Worm (Caenorhabditis elegans) whole organism, L1 larva: ENCODE results near the gene atg-18.

Source experiments
- blmp-1 ChIP-seq: fragments of 150-350 bp; optimal IDR thresholded peaks from 2 replicates; lab custom pipeline; 2014; ENCODE audit warnings: missing biosample characterization, missing genetic modification characterization
- ceh-63 ChIP-seq: fragments of 200-800 bp; sonication (Bioruptor generic); optimal IDR thresholded peaks from 2 replicates; lab custom pipeline; 2018; ENCODE audit warnings: mild to moderate bottlenecking, missing genetic modification characterization, missing compliant biosample characterization
- ceh-90 ChIP-seq: sonication (generic microtip); optimal IDR thresholded peaks from 2 replicates; lab custom pipeline; 2016; ENCODE audit warnings: missing genetic modification characterization, missing compliant biosample characterization
- dpl-1 ChIP-seq, 3 experiments: fragments of 150-350 bp in 2 of 3; sonication (generic microtip) in 1 of 3; optimal IDR thresholded peaks; 2 replicates each; lab custom pipeline; 2014 to 2017; ENCODE audit warnings: missing biosample characterization in 3 of 3, missing genetic modification characterization in 3 of 3, missing genetic modification reagents in 3 of 3
- efl-1 ChIP-seq, 4 experiments: fragments of 150-350 bp; optimal IDR thresholded peaks in 3 of 4; peaks in 1 of 4; 1 replicate in 1 of 4; 2 replicates in 3 of 4; lab custom pipeline; 2014; ENCODE audit warnings: missing biosample characterization in 2 of 4, missing genetic modification characterization in 2 of 4, missing genetic modification reagents in 2 of 4
- elt-2 ChIP-seq: sonication (generic microtip); optimal IDR thresholded peaks from 2 replicates; lab custom pipeline; 2016; ENCODE audit warnings: missing genetic modification characterization, mild to moderate bottlenecking, inconsistent platforms, missing compliant biosample characterization, missing genetic modification reagents
- fkh-10 ChIP-seq: sonication (generic microtip); optimal IDR thresholded peaks from 2 replicates; lab custom pipeline; 2017; ENCODE audit warnings: missing biosample characterization, missing genetic modification reagents, missing genetic modification characterization
- fkh-8 ChIP-seq: sonication (generic microtip); optimal IDR thresholded peaks from 2 replicates; lab custom pipeline; 2016; ENCODE audit warnings: mild to moderate bottlenecking, missing genetic modification characterization, missing compliant biosample characterization
- fos-1 ChIP-seq: fragments of 150-350 bp; optimal IDR thresholded peaks from 2 replicates; lab custom pipeline; 2014; ENCODE audit warnings: missing biosample characterization, missing genetic modification characterization
- grh-1 ChIP-seq: fragments of 200-800 bp; sonication (Bioruptor generic); IDR thresholded peaks from 2 replicates; pipeline ENCODE4 v1.3.6; 2022; ENCODE audit warnings: missing genetic modification reagents, missing genetic modification characterization, missing compliant biosample characterization
- hlh-17 ChIP-seq: fragments of 200-800 bp; sonication (Bioruptor generic); optimal IDR thresholded peaks from 2 replicates; lab custom pipeline; 2018; ENCODE audit warnings: missing genetic modification characterization, mild to moderate bottlenecking, missing compliant biosample characterization, moderate library complexity, borderline replicate concordance
- lin-14 ChIP-seq: fragments of 200-800 bp; sonication (Bioruptor generic); optimal IDR thresholded peaks from 2 replicates; lab custom pipeline; 2018; ENCODE audit warnings: mild to moderate bottlenecking, missing genetic modification characterization, moderate library complexity, missing compliant biosample characterization
- lin-39 ChIP-seq: fragments of 150-350 bp; optimal IDR thresholded peaks from 2 replicates; lab custom pipeline; 2014; ENCODE audit warnings: missing biosample characterization, missing genetic modification reagents, missing genetic modification characterization
- lir-3 ChIP-seq: sonication (generic microtip); optimal IDR thresholded peaks from 2 replicates; lab custom pipeline; 2016; ENCODE audit warnings: mild to moderate bottlenecking, missing genetic modification characterization, moderate library complexity, missing compliant biosample characterization; ENCODE audit not compliant: poor library complexity
- lsy-2 ChIP-seq, 2 experiments: fragments of 150-350 bp; optimal IDR thresholded peaks; 2 replicates each; lab custom pipeline; 2014; ENCODE audit warnings: missing biosample characterization in 2 of 2, missing genetic modification characterization in 2 of 2
- mab-9 ChIP-seq: fragments of 200-800 bp; sonication (Bioruptor generic); IDR thresholded peaks from 2 replicates; pipeline ENCODE4 v1.3.6; 2022; ENCODE audit warnings: missing genetic modification reagents, missing genetic modification characterization, missing compliant biosample characterization
- nhr-12 ChIP-seq: sonication (generic microtip); optimal IDR thresholded peaks from 2 replicates; lab custom pipeline; 2017; ENCODE audit warnings: missing biosample characterization, missing genetic modification characterization
- nhr-19 ChIP-seq: fragments of 200-800 bp; sonication (Bioruptor generic); conservative IDR thresholded peaks from 2 replicates; pipeline ENCODE4 v1.3.6; 2022; ENCODE audit warnings: missing genetic modification characterization, missing compliant biosample characterization
- nhr-20 ChIP-seq: sonication (generic microtip); optimal IDR thresholded peaks from 2 replicates; lab custom pipeline; 2016; ENCODE audit warnings: mild to moderate bottlenecking, missing genetic modification characterization, missing compliant biosample characterization
- nhr-28 ChIP-seq: fragments of 150-350 bp; optimal IDR thresholded peaks from 2 replicates; lab custom pipeline; 2014; ENCODE audit warnings: missing biosample characterization, missing genetic modification characterization
- nhr-71 ChIP-seq: sonication (generic microtip); optimal IDR thresholded peaks from 2 replicates; lab custom pipeline; 2016; ENCODE audit warnings: mild to moderate bottlenecking, missing genetic modification characterization, moderate library complexity, missing compliant biosample characterization
- nhr-84 ChIP-seq: sonication (generic microtip); optimal IDR thresholded peaks from 2 replicates; lab custom pipeline; 2017; ENCODE audit warnings: missing biosample characterization, missing genetic modification characterization
- sptf-1 ChIP-seq: fragments of 150-350 bp; optimal IDR thresholded peaks from 2 replicates; lab custom pipeline; 2014; ENCODE audit warnings: missing biosample characterization, missing genetic modification characterization
- tlp-1 ChIP-seq: fragments of 150-350 bp; optimal IDR thresholded peaks from 2 replicates; lab custom pipeline; 2014; ENCODE audit warnings: missing biosample characterization, missing genetic modification characterization
- unc-62 ChIP-seq: fragments of 150-350 bp; optimal IDR thresholded peaks from 2 replicates; lab custom pipeline; 2014; ENCODE audit warnings: missing biosample characterization, missing genetic modification reagents, missing genetic modification characterization

The atg-18 gene

ce11 chrV:8648251-8648650 is 17.1 kb upstream of the atg-18 start (continued):
- peak in 1 of 2 experiments; percentile 16 for TF ChIP-seq lsy-2 (tag; optimal IDR thresholded peaks at IDR 0.05; lab: Kevin White, UChicago)
- peak; percentile 94 for TF ChIP-seq elt-2 (tag; lab: Kevin White, UChicago)
- peak; percentile 34 for TF ChIP-seq lin-14 (GFP tag; lab: Kevin White, UChicago)
- peak; percentile 12 for TF ChIP-seq nhr-20

- peak; percentile 22 for TF ChIP-seq elt-2 (tag; lab: Kevin White, UChicago)
- TF ChIP-seq fos-1 (tag; lab: Kevin White, UChicago), result no peak
These were observed 12.0 kb upstream of the atg-18 start, which contains the start of gene asp-13 for ce11 chrV:8643093-8643492. TSS of gene asp-13 (minus strand) at chrV:8643193.

- TF ChIP-seq fkh-10 (GFP tag; lab: Kevin White, UChicago) (no peak), efl-1 (optimal IDR thresholded peaks at IDR 0.05; lab: Kevin White, UChicago) (no peak), efl-1 (GFP tag; optimal IDR thresholded peaks at IDR 0.05 in 1 of 2; lab: Kevin White, UChicago) (peak in 1 of 2 experiments; percentile 85)
These were observed 10.1 kb upstream of the atg-18 start, which contains the start of gene F28A12.3 for ce11 chrV:8641266-8641665. TSS of gene F28A12.3 (minus strand) at chrV:8641366.

ce11 chrV:8637666-8638271 is 6.6 kb upstream of the atg-18 start, which contains the start of the genes F28A12.10 and acd-4:
TSS of gene F28A12.10 (minus strand) at chrV:8637766.
TSS of gene acd-4 (plus strand) at chrV:8638221.
- TF ChIP-seq nhr-19 (GFP tag; lab: Robert Waterston, UW), result no peak
- TF ChIP-seq ceh-90 (tag; lab: Kevin White, UChicago), result no peak
- TF ChIP-seq tlp-1 (tag; lab: Kevin White, UChicago), result no peak
- no peak for TF ChIP-seq lin-39 (tag; lab: Kevin White, UChicago)
- TF ChIP-seq nhr-71 (tag; lab: Kevin White, UChicago), result no peak
- TF ChIP-seq lin-14 (GFP tag; lab: Kevin White, UChicago), result no peak
- TF ChIP-seq mab-9 (GFP tag; lab: Robert Waterston, UW), result no peak
- no peak for TF ChIP-seq lir-3 (tag; lab: Kevin White, UChicago)
- no peak for TF ChIP-seq dpl-1 (GFP tag; optimal IDR thresholded peaks at IDR 0.05; lab: Kevin White, UChicago)
- no peak for TF ChIP-seq grh-1 (GFP tag; lab: Robert Waterston, UW)
- no peak for TF ChIP-seq blmp-1 (tag; lab: Kevin White, UChicago)

ce11 chrV:8636907-8637306 is 5.8 kb upstream of the atg-18 start, which contains the start of gene grl-12:
TSS of gene grl-12 (minus strand) at chrV:8637007.
- TF ChIP-seq lin-14 (GFP tag; lab: Kevin White, UChicago) (no peak), nhr-84 (tag; lab: Kevin White, UChicago) (no peak), dpl-1 (GFP tag; optimal IDR thresholded peaks at IDR 0.05; lab: Kevin White, UChicago) (no peak), hlh-17 (no peak), sptf-1 (tag; lab: Kevin White, UChicago) (no peak), unc-62 (GFP tag; lab: Kevin White, UChicago) (no peak)

ce11 chrV:8635575-8635974 is 4.4 kb upstream of the atg-18 start, which contains the start of gene oac-29:
TSS of gene oac-29 (minus strand) at chrV:8635675.
- no peak for TF ChIP-seq fkh-8 (tag; lab: Kevin White, UChicago)
- no peak for TF ChIP-seq lin-39 (tag; lab: Kevin White, UChicago)
- TF ChIP-seq unc-62 (GFP tag; lab: Kevin White, UChicago), result no peak
- no peak for TF ChIP-seq ceh-63 (GFP tag; lab: Kevin White, UChicago)
- TF ChIP-seq nhr-28 (tag; lab: Kevin White, UChicago), result no peak

- no peak for TF ChIP-seq nhr-12 (tag; lab: Kevin White, UChicago)
- TF ChIP-seq nhr-20, result no peak
These were observed 1.7 kb upstream of the atg-18 start for ce11 chrV:8632788-8633187.
